Fruit fly (Drosophila melanogaster) whole organism, embryonic: Measurements from ENCODE around the gene CG43085.

Source experiments
- Ada2b ChIP-seq: fragments of 200-800 bp; sonication (Bioruptor generic); IDR thresholded peaks from 2 replicates; pipeline ENCODE4 v1.3.6; 2022; ENCODE audit warnings: missing biosample characterization, missing genetic modification characterization
- Adf1 ChIP-seq: fragments of 200-800 bp; sonication (Bioruptor generic); IDR thresholded peaks from 2 replicates; pipeline ENCODE4 v1.3.6; 2022; ENCODE audit warnings: missing biosample characterization, missing genetic modification characterization
- Antp ChIP-seq: fragments of 200-800 bp; sonication (Bioruptor generic); optimal IDR thresholded peaks from 3 replicates; lab custom pipeline; 2016; ENCODE audit warnings: missing biosample characterization, missing genetic modification characterization
- Atf6 ChIP-seq: fragments of 200-800 bp; sonication (Bioruptor generic); IDR thresholded peaks from 2 replicates; pipeline ENCODE4 v1.3.6; 2022; ENCODE audit warnings: missing biosample characterization, missing genetic modification characterization
- B-H2 ChIP-seq: fragments of 200-800 bp; sonication (Bioruptor generic); optimal IDR thresholded peaks from 2 replicates; lab custom pipeline; 2018; ENCODE audit warnings: missing biosample characterization, mild to moderate bottlenecking, missing genetic modification characterization
- CG10431 ChIP-seq: fragments of 200-800 bp; sonication (Bioruptor generic); optimal IDR thresholded peaks from 3 replicates; lab custom pipeline; 2018; ENCODE audit warnings: missing biosample characterization, mild to moderate bottlenecking, missing genetic modification characterization
- CG11695 ChIP-seq: fragments of 200-800 bp; sonication (Bioruptor generic); IDR thresholded peaks from 3 replicates; pipeline ENCODE4 v1.3.6; 2022; ENCODE audit warnings: missing biosample characterization, missing genetic modification characterization
- CG12104 ChIP-seq: fragments of 200-800 bp; sonication (Bioruptor generic); optimal IDR thresholded peaks from 3 replicates; lab custom pipeline; 2016; ENCODE audit warnings: missing biosample characterization, missing genetic modification characterization
- CG13296 ChIP-seq: fragments of 200-800 bp; sonication (Bioruptor generic); optimal IDR thresholded peaks from 3 replicates; lab custom pipeline; 2018; ENCODE audit warnings: missing biosample characterization, mild to moderate bottlenecking, missing genetic modification characterization
- CG14014 ChIP-seq: fragments of 200-800 bp; sonication (Bioruptor generic); IDR thresholded peaks from 2 replicates; pipeline ENCODE4 v1.3.6; 2022; ENCODE audit warnings: missing biosample characterization, missing genetic modification characterization
- CG17802 ChIP-seq: fragments of 200-800 bp; sonication (Bioruptor generic); optimal IDR thresholded peaks from 2 replicates; lab custom pipeline; 2018; ENCODE audit warnings: missing biosample characterization, mild to moderate bottlenecking, missing genetic modification characterization, moderate library complexity
- CG32767 ChIP-seq: fragments of 200-800 bp; sonication (Bioruptor generic); IDR thresholded peaks from 2 replicates; pipeline ENCODE4 v1.3.6; 2022; ENCODE audit warnings: missing biosample characterization, missing genetic modification characterization
- CG32772 ChIP-seq: fragments of 200-800 bp; sonication (Bioruptor generic); IDR thresholded peaks from 2 replicates; pipeline ENCODE4 v1.3.6; 2022; ENCODE audit warnings: missing biosample characterization, missing genetic modification characterization
- CG34376 ChIP-seq: fragments of 200-800 bp; sonication (Bioruptor generic); optimal IDR thresholded peaks from 2 replicates; lab custom pipeline; 2018; ENCODE audit warnings: missing biosample characterization, mild to moderate bottlenecking, missing genetic modification characterization
- CG5953 ChIP-seq: fragments of 200-800 bp; sonication (Bioruptor generic); IDR thresholded peaks from 2 replicates; pipeline ENCODE4 v1.3.6; 2022; ENCODE audit warnings: missing biosample characterization, missing genetic modification characterization
- Ets97D ChIP-seq: fragments of 200-800 bp; sonication (Bioruptor generic); optimal IDR thresholded peaks from 3 replicates; lab custom pipeline; 2016; ENCODE audit warnings: missing biosample characterization, missing genetic modification characterization
- Hand ChIP-seq: fragments of 200-800 bp; sonication (Bioruptor generic); optimal IDR thresholded peaks from 2 replicates; lab custom pipeline; 2017; ENCODE audit warnings: mild to moderate bottlenecking, missing biosample characterization, missing genetic modification reagents, missing genetic modification characterization
- Hmr ChIP-seq: fragments of 200-800 bp; sonication (Bioruptor generic); optimal IDR thresholded peaks from 3 replicates; lab custom pipeline; 2017; ENCODE audit warnings: mild to moderate bottlenecking, missing biosample characterization, missing genetic modification reagents, missing genetic modification characterization
- Lhr ChIP-seq: fragments of 200-800 bp; sonication (Bioruptor generic); optimal IDR thresholded peaks from 3 replicates; lab custom pipeline; 2017; ENCODE audit warnings: mild to moderate bottlenecking, missing biosample characterization, missing genetic modification reagents, missing genetic modification characterization
- Med ChIP-seq: fragments of 200-800 bp; sonication (Bioruptor generic); peaks from one replicate; lab custom pipeline; 2016; ENCODE audit warnings: missing biosample characterization, missing genetic modification characterization, mild to moderate bottlenecking, inconsistent platforms, moderate library complexity
- Mrtf ChIP-seq: fragments of 200-800 bp; sonication (Bioruptor generic); IDR thresholded peaks from 3 replicates; pipeline ENCODE4 v1.3.6; 2022; ENCODE audit warnings: missing biosample characterization, missing genetic modification characterization
- NfI ChIP-seq: fragments of 200-800 bp; sonication (Bioruptor generic); optimal IDR thresholded peaks from 3 replicates; lab custom pipeline; 2018; ENCODE audit warnings: missing biosample characterization, mild to moderate bottlenecking, missing genetic modification characterization, moderate library complexity
- Pdp1 ChIP-seq, 2 experiments: fragments of 200-800 bp; sonication (Bioruptor generic); optimal IDR thresholded peaks; 3 replicates each; lab custom pipeline; 2016; ENCODE audit warnings: missing biosample characterization in 2 of 2, missing genetic modification characterization in 2 of 2, mild to moderate bottlenecking in 1 of 2, moderate library complexity in 1 of 2
- Tbp ChIP-seq: fragments of >200 bp; optimal IDR thresholded peaks from 2 replicates; lab custom pipeline; 2018; ENCODE audit warnings: missing biosample characterization, missing genetic modification characterization
- Xrp1 ChIP-seq: fragments of 200-800 bp; sonication (Bioruptor generic); IDR thresholded peaks from 2 replicates; pipeline ENCODE4 v1.3.6; 2022; ENCODE audit warnings: missing biosample characterization, missing genetic modification characterization
- abd-A ChIP-seq: fragments of 200-800 bp; sonication (Bioruptor generic); optimal IDR thresholded peaks from 3 replicates; lab custom pipeline; 2019; ENCODE audit warnings: missing biosample characterization, mild to moderate bottlenecking, missing genetic modification characterization, moderate library complexity
- bab2 ChIP-seq: fragments of 200-800 bp; sonication (Bioruptor generic); optimal IDR thresholded peaks from 2 replicates; lab custom pipeline; 2016; ENCODE audit warnings: missing biosample characterization, missing genetic modification characterization
- bsh ChIP-seq, 2 experiments: fragments of 200-800 bp; sonication (Bioruptor generic); optimal IDR thresholded peaks; 2 replicates each; lab custom pipeline; 2017 to 2018; ENCODE audit warnings: mild to moderate bottlenecking in 2 of 2, missing biosample characterization in 2 of 2, missing genetic modification characterization in 2 of 2, moderate library complexity in 1 of 2
- cg ChIP-seq: fragments of 200-800 bp; sonication (Bioruptor generic); optimal IDR thresholded peaks from 3 replicates; lab custom pipeline; 2019; ENCODE audit warnings: missing biosample characterization, mild to moderate bottlenecking, missing genetic modification characterization, moderate library complexity
- chinmo ChIP-seq: fragments of 200-800 bp; sonication (Bioruptor generic); IDR thresholded peaks from 4 replicates; pipeline ENCODE4 v1.3.6; 2022; ENCODE audit warnings: missing biosample characterization, missing genetic modification characterization; ENCODE audit not compliant: partially characterized antibody
- da ChIP-seq: fragments of 200-800 bp; sonication (Bioruptor generic); optimal IDR thresholded peaks from 2 replicates; lab custom pipeline; 2016; ENCODE audit warnings: missing biosample characterization, missing genetic modification characterization
- dimm ChIP-seq: fragments of 200-800 bp; sonication (Bioruptor generic); IDR thresholded peaks from 2 replicates; pipeline ENCODE4 v1.3.6; 2022; ENCODE audit warnings: missing biosample characterization, missing genetic modification characterization
- eve ChIP-seq, 2 experiments: fragments of >200 bp; optimal IDR thresholded peaks; 2 replicates each; lab custom pipeline; 2017; ENCODE audit warnings: missing biosample characterization in 2 of 2, missing genetic modification characterization in 2 of 2
- exex ChIP-seq: fragments of 200-800 bp; sonication (Bioruptor generic); optimal IDR thresholded peaks from 4 replicates; lab custom pipeline; 2018; ENCODE audit warnings: missing biosample characterization, mild to moderate bottlenecking, missing genetic modification characterization, moderate library complexity
- fru ChIP-seq: fragments of >200 bp; optimal IDR thresholded peaks from 2 replicates; lab custom pipeline; 2017
- gce ChIP-seq: fragments of 200-800 bp; sonication (Bioruptor generic); IDR thresholded peaks from 3 replicates; pipeline ENCODE4 v1.3.6; 2022; ENCODE audit warnings: missing biosample characterization, missing genetic modification characterization
- gcm ChIP-seq: fragments of 200-800 bp; sonication (Bioruptor generic); optimal IDR thresholded peaks from 2 replicates; lab custom pipeline; 2019; ENCODE audit warnings: missing biosample characterization, mild to moderate bottlenecking, missing genetic modification characterization, moderate library complexity
- kah ChIP-seq: fragments of 200-800 bp; sonication (Bioruptor generic); optimal IDR thresholded peaks from 2 replicates; lab custom pipeline; 2018; ENCODE audit warnings: missing biosample characterization, mild to moderate bottlenecking, missing genetic modification characterization
- kni ChIP-seq: fragments of 200-800 bp; sonication (Bioruptor generic); optimal IDR thresholded peaks from 3 replicates; lab custom pipeline; 2017; ENCODE audit warnings: mild to moderate bottlenecking, missing biosample characterization, missing genetic modification reagents, missing genetic modification characterization
- mirr ChIP-seq: fragments of 200-800 bp; sonication (Bioruptor generic); optimal IDR thresholded peaks from 3 replicates; lab custom pipeline; 2018; ENCODE audit warnings: missing biosample characterization, mild to moderate bottlenecking, missing genetic modification characterization
- phol ChIP-seq: fragments of 200-800 bp; sonication (Bioruptor generic); optimal IDR thresholded peaks from 3 replicates; lab custom pipeline; 2018; ENCODE audit warnings: missing biosample characterization, mild to moderate bottlenecking, missing genetic modification characterization, moderate library complexity
- psq ChIP-seq: fragments of 200-800 bp; sonication (Bioruptor generic); optimal IDR thresholded peaks from 2 replicates; lab custom pipeline; 2017; ENCODE audit warnings: missing biosample characterization, missing genetic modification characterization
- ranshi ChIP-seq: fragments of 200-800 bp; sonication (Bioruptor generic); IDR thresholded peaks from 2 replicates; pipeline ENCODE4 v1.3.6; 2022; ENCODE audit warnings: missing biosample characterization, missing genetic modification characterization
- row ChIP-seq: fragments of 200-800 bp; sonication (Bioruptor generic); IDR thresholded peaks from 3 replicates; pipeline ENCODE4 v1.3.6; 2022; ENCODE audit warnings: missing biosample characterization, missing genetic modification characterization
- sqz ChIP-seq: fragments of 200-800 bp; sonication (Bioruptor generic); optimal IDR thresholded peaks from 3 replicates; lab custom pipeline; 2018; ENCODE audit warnings: missing biosample characterization, mild to moderate bottlenecking, missing genetic modification characterization
- ssp ChIP-seq: fragments of 200-800 bp; sonication (Bioruptor generic); IDR thresholded peaks from 2 replicates; pipeline ENCODE4 v1.3.6; 2022; ENCODE audit warnings: missing biosample characterization, missing genetic modification characterization
- stwl ChIP-seq: fragments of 200-800 bp; sonication (Bioruptor generic); optimal IDR thresholded peaks from 3 replicates; lab custom pipeline; 2018; ENCODE audit warnings: missing biosample characterization, mild to moderate bottlenecking, missing genetic modification characterization, moderate library complexity
- sug ChIP-seq: fragments of 200-800 bp; optimal IDR thresholded peaks from 2 replicates; lab custom pipeline; 2019; ENCODE audit warnings: missing biosample characterization, mild to moderate bottlenecking, missing genetic modification characterization, moderate library complexity
- usp ChIP-seq: fragments of >200 bp; optimal IDR thresholded peaks from 2 replicates; lab custom pipeline; 2017; ENCODE audit warnings: missing biosample characterization, missing genetic modification characterization

Gene CG43085

DNA sequence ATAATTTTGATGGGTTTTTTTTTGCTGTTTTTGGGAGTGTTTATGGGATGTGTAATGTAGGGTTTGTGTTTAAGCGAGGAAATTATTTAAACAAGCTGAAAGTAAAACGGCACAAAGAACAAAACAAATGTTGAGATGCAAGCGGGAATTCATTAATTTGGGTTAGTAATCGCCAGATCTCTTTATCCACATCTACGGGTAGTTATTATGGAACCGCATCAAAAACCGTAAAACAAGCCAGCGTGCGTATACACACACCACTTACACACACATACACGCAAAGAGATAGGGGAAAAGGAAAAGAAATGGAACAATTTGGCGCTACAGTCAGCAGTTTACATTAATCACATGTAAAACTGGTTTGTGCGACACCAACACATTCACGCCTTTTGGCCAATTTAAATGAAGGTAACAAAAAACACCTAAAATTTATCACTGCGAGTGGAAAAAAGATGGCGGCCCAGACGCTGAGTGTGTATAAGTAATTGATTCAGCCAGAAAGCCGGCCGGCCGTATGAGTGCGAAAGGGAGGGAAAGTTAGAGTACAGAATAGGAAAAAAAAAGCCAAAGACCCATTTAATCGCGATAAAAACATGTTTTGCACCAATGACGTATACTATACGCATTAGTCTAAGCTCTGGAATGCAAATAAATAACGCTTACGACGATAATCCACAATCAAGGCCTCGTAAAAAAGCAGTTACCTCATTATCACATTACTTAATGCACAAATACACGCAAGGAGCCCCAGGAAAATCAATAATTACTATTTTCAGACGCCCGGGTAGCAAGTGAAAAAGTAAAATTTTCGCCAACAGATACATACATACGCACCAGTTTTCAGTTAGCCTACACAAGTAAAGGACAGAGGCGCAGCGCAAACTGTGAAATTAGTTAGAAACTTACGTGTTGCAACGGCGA lies 2.3 kb downstream of the CG43085 start (continued):
- TF ChIP-seq ranshi (no peak), ssp (GFP tag; lab: Robert Waterston, UW) (no peak), usp (GFP tag; lab: Kevin White, UChicago) (no peak), CG14014 (GFP tag; lab: Robert Waterston, UW) (0 out of 2 replicates have a peak, but pooled peaks have one; percentile 12), Pdp1 (GFP tag; optimal IDR thresholded peaks at IDR 0.05; lab: Kevin White, UChicago) (peak in 1 of 2 experiments; percentile 23), psq (GFP tag; lab: Kevin White, UChicago) (no peak), Atf6 (GFP tag; lab: Robert Waterston, UW) (0 out of 2 replicates have a peak, but pooled peaks have one; percentile 22), row (GFP tag; lab: Robert Waterston, UW) (peak; percentile 10; the same call in 1 of the 3 replicates), chinmo (GFP tag; lab: Robert Waterston, UW) (peak; percentile 78), fru (lab: Kevin White, UChicago) (no peak), exex (peak; percentile 62), eve (GFP tag; optimal IDR thresholded peaks at IDR 0.05; lab: Kevin White, UChicago) (peak in 1 of 2 experiments; percentile 34), dimm (GFP tag; lab: Robert Waterston, UW) (no peak), Mrtf (GFP tag; lab: Robert Waterston, UW) (no peak), Hand (GFP tag; lab: Kevin White, UChicago) (no peak), gcm (peak; percentile 58), bsh (GFP tag; optimal IDR thresholded peaks at IDR 0.05; lab: Kevin White, UChicago) (peak in 1 of 2 experiments; percentile 33), kah (GFP tag; lab: Kevin White, UChicago) (no peak), Med (GFP tag; lab: Kevin White, UChicago) (peak; percentile 83), cg (peak; percentile 91), CG32772 (GFP tag; lab: Robert Waterston, UW) (no peak), Antp (GFP tag; lab: Kevin White, UChicago) (no peak), CG13296 (peak; percentile 52), abd-A (tag; lab: Kevin White, UChicago) (peak; percentile 70), sqz (peak; percentile 36), CG17802 (tag; lab: Kevin White, UChicago) (no peak), NfI (GFP tag; lab: Kevin White, UChicago) (no peak), Ada2b (GFP tag; lab: Robert Waterston, UW) (no peak), bab2 (GFP tag; lab: Kevin White, UChicago) (no peak), Tbp (GFP tag; lab: Kevin White, UChicago) (peak; percentile 70), mirr (GFP tag; lab: Kevin White, UChicago) (peak; percentile 79), phol (tag; lab: Kevin White, UChicago) (peak; percentile 97), CG32767 (peak; percentile 97), B-H2 (peak; percentile 52), Lhr (GFP tag; lab: Kevin White, UChicago) (no peak), Adf1 (GFP tag; lab: Robert Waterston, UW) (no peak), CG12104 (no peak), CG5953 (GFP tag; lab: Robert Waterston, UW) (0 out of 2 replicates have a peak, but pooled peaks have one; percentile 12), Ets97D (GFP tag; lab: Kevin White, UChicago) (peak; percentile 1), kni (GFP tag; lab: Kevin White, UChicago) (peak; percentile 70), da (GFP tag; lab: Kevin White, UChicago) (no peak), gce (GFP tag; lab: Robert Waterston, UW) (no peak), Hmr (GFP tag; lab: Kevin White, UChicago) (no peak), Xrp1 (GFP tag; lab: Robert Waterston, UW) (no peak), CG34376 (GFP tag; lab: Kevin White, UChicago) (peak; percentile 25), stwl (no peak), sug (tag; lab: Kevin White, UChicago) (peak; percentile 49), CG10431 (GFP tag; lab: Kevin White, UChicago) (no peak), CG11695 (0 out of 3 replicates have a peak, but pooled peaks have one; percentile 8)
